Fruit fly (Drosophila melanogaster) whole organism, embryonic: ENCODE results near the gene CG1622.
A peak's percentile ranks its signal among the peaks of the same experiment; 100 is the strongest.

Experiments
- BEAF-32 ChIP-seq: fragments of 200-800 bp; sonication (Bioruptor generic); optimal IDR thresholded peaks from 3 replicates; lab custom pipeline; 2017; ENCODE audit warnings: missing biosample characterization, missing genetic modification characterization, mild to moderate bottlenecking, moderate library complexity, missing genetic modification reagents
- CG10147 ChIP-seq: fragments of 200-800 bp; sonication (Bioruptor generic); optimal IDR thresholded peaks from 2 replicates; lab custom pipeline; 2019; ENCODE audit warnings: missing biosample characterization, mild to moderate bottlenecking, missing genetic modification characterization, moderate library complexity
- CG10267 ChIP-seq: fragments of 200-800 bp; sonication (Bioruptor generic); optimal IDR thresholded peaks from 2 replicates; lab custom pipeline; 2018; ENCODE audit warnings: missing biosample characterization, mild to moderate bottlenecking, missing genetic modification characterization, moderate library complexity
- CG10543 ChIP-seq: fragments of 200-800 bp; sonication (Bioruptor generic); optimal IDR thresholded peaks from 3 replicates; lab custom pipeline; 2017; ENCODE audit warnings: missing biosample characterization, mild to moderate bottlenecking, missing genetic modification characterization, moderate library complexity
- CG11695 ChIP-seq: fragments of 200-800 bp; sonication (Bioruptor generic); IDR thresholded peaks from 3 replicates; pipeline ENCODE4 v1.3.6; 2022; ENCODE audit warnings: missing biosample characterization, missing genetic modification characterization
- CG12071 ChIP-seq: fragments of 200-800 bp; sonication (Bioruptor generic); optimal IDR thresholded peaks from 3 replicates; lab custom pipeline; 2018; ENCODE audit warnings: missing biosample characterization, mild to moderate bottlenecking, missing genetic modification characterization
- CG13894 ChIP-seq: fragments of 200-800 bp; sonication (Bioruptor generic); optimal IDR thresholded peaks from 3 replicates; lab custom pipeline; 2018; ENCODE audit warnings: missing biosample characterization, mild to moderate bottlenecking, missing genetic modification characterization, moderate library complexity
- CG14965 ChIP-seq: fragments of 200-800 bp; sonication (Bioruptor generic); optimal IDR thresholded peaks from 2 replicates; lab custom pipeline; 2016; ENCODE audit warnings: missing biosample characterization, missing genetic modification characterization, borderline replicate concordance
- CG1602 ChIP-seq: fragments of 200-800 bp; sonication (Bioruptor generic); optimal IDR thresholded peaks from 3 replicates; lab custom pipeline; 2016; ENCODE audit warnings: missing biosample characterization, missing genetic modification characterization
- CG1792 ChIP-seq: fragments of 200-800 bp; sonication (Bioruptor generic); optimal IDR thresholded peaks from 2 replicates; lab custom pipeline; 2016; ENCODE audit warnings: missing biosample characterization, missing genetic modification characterization
- CG18262 ChIP-seq: fragments of 200-800 bp; optimal IDR thresholded peaks from 3 replicates; lab custom pipeline; 2019; ENCODE audit warnings: missing biosample characterization, mild to moderate bottlenecking, missing genetic modification characterization, moderate library complexity
- CG18619 ChIP-seq: fragments of 200-800 bp; sonication (Bioruptor generic); optimal IDR thresholded peaks from 3 replicates; lab custom pipeline; 2017; ENCODE audit warnings: missing biosample characterization, mild to moderate bottlenecking, missing genetic modification characterization
- CG2120 ChIP-seq: fragments of 200-800 bp; sonication (Bioruptor generic); optimal IDR thresholded peaks from 3 replicates; lab custom pipeline; 2016; ENCODE audit warnings: missing biosample characterization, missing genetic modification characterization
- CG32767 ChIP-seq: fragments of 200-800 bp; sonication (Bioruptor generic); IDR thresholded peaks from 2 replicates; pipeline ENCODE4 v1.3.6; 2022; ENCODE audit warnings: missing biosample characterization, missing genetic modification characterization
- CG3281 ChIP-seq: fragments of 200-800 bp; sonication (Bioruptor generic); optimal IDR thresholded peaks from 3 replicates; lab custom pipeline; 2017; ENCODE audit warnings: missing biosample characterization, mild to moderate bottlenecking, missing genetic modification characterization
- CG6175 ChIP-seq: fragments of 200-800 bp; sonication (Bioruptor generic); IDR thresholded peaks from 3 replicates; pipeline ENCODE4 v1.3.6; 2022; ENCODE audit warnings: missing biosample characterization, missing genetic modification characterization
- CG6272 ChIP-seq: fragments of 200-800 bp; sonication (Bioruptor generic); IDR thresholded peaks from 2 replicates; pipeline ENCODE4 v1.3.6; 2022; ENCODE audit warnings: missing biosample characterization, missing genetic modification characterization
- CG7786 ChIP-seq: fragments of 200-800 bp; sonication (Bioruptor generic); optimal IDR thresholded peaks from 2 replicates; lab custom pipeline; 2016; ENCODE audit warnings: missing biosample characterization, missing genetic modification characterization
- CG7987 ChIP-seq: fragments of 200-800 bp; sonication (Bioruptor generic); optimal IDR thresholded peaks from 2 replicates; lab custom pipeline; 2018; ENCODE audit warnings: missing biosample characterization, mild to moderate bottlenecking, missing genetic modification characterization, moderate library complexity
- CG8478 ChIP-seq: fragments of >200 bp; optimal IDR thresholded peaks from 2 replicates; lab custom pipeline; 2018
- CG9215 ChIP-seq: fragments of 200-800 bp; sonication (Bioruptor generic); IDR thresholded peaks from 2 replicates; pipeline ENCODE4 v1.3.6; 2022; ENCODE audit warnings: missing biosample characterization, missing genetic modification characterization
- CG9609 ChIP-seq: fragments of 200-800 bp; sonication (Bioruptor generic); optimal IDR thresholded peaks from 3 replicates; lab custom pipeline; 2016; ENCODE audit warnings: missing biosample characterization, missing genetic modification characterization
- Dref ChIP-seq: fragments of 200-800 bp; sonication (Bioruptor generic); IDR thresholded peaks from 2 replicates; pipeline ENCODE4 v1.3.6; 2022; ENCODE audit warnings: missing biosample characterization, missing genetic modification characterization
- GATAe ChIP-seq: fragments of 200-800 bp; sonication (Bioruptor generic); conservative IDR thresholded peaks from 2 replicates; pipeline ENCODE4 v1.3.6; 2022; ENCODE audit warnings: missing biosample characterization, missing genetic modification characterization
- HLH3B ChIP-seq: fragments of 200-800 bp; sonication (Bioruptor generic); IDR thresholded peaks from 2 replicates; pipeline ENCODE4 v1.3.6; 2022; ENCODE audit warnings: missing biosample characterization, missing genetic modification characterization
- HmgZ ChIP-seq: fragments of 200-800 bp; sonication (Bioruptor generic); optimal IDR thresholded peaks from 2 replicates; lab custom pipeline; 2018; ENCODE audit warnings: missing biosample characterization, mild to moderate bottlenecking, missing genetic modification characterization
- MBD-R2 ChIP-seq: fragments of 200-800 bp; sonication (Bioruptor generic); IDR thresholded peaks from 2 replicates; pipeline ENCODE4 v1.3.6; 2022; ENCODE audit warnings: missing biosample characterization, missing genetic modification characterization
- Max ChIP-seq: fragments of 200-800 bp; sonication (Bioruptor generic); optimal IDR thresholded peaks from 2 replicates; lab custom pipeline; 2016; ENCODE audit warnings: missing biosample characterization, mild to moderate bottlenecking, missing genetic modification characterization
- Meics ChIP-seq: fragments of 200-800 bp; sonication (Bioruptor generic); optimal IDR thresholded peaks from 2 replicates; lab custom pipeline; 2017; ENCODE audit warnings: missing biosample characterization, mild to moderate bottlenecking, missing genetic modification characterization
- Nf-YA ChIP-seq: fragments of 200-800 bp; sonication (Bioruptor generic); IDR thresholded peaks from 2 replicates; pipeline ENCODE4 v1.3.6; 2022; ENCODE audit warnings: missing biosample characterization, missing genetic modification characterization
- Oaz ChIP-seq: fragments of 200-800 bp; sonication (Bioruptor generic); IDR thresholded peaks from 2 replicates; pipeline ENCODE4 v1.3.6; 2022; ENCODE audit warnings: missing biosample characterization, missing genetic modification characterization
- Pdp1 ChIP-seq, 2 experiments: fragments of 200-800 bp; sonication (Bioruptor generic); optimal IDR thresholded peaks; 3 replicates each; lab custom pipeline; 2016; ENCODE audit warnings: missing biosample characterization in 2 of 2, missing genetic modification characterization in 2 of 2, mild to moderate bottlenecking in 1 of 2, moderate library complexity in 1 of 2
- Ptx1 ChIP-seq: fragments of 200-800 bp; sonication (Bioruptor generic); IDR thresholded peaks from 2 replicates; pipeline ENCODE4 v1.3.6; 2022; ENCODE audit warnings: missing biosample characterization, missing genetic modification characterization
- TFAM ChIP-seq: fragments of 200-800 bp; sonication (Bioruptor generic); optimal IDR thresholded peaks from 2 replicates; lab custom pipeline; 2017; ENCODE audit warnings: missing biosample characterization, missing genetic modification characterization, inconsistent platforms
- ab ChIP-seq: fragments of 200-800 bp; sonication (Bioruptor generic); optimal IDR thresholded peaks from 2 replicates; lab custom pipeline; 2016; ENCODE audit warnings: missing biosample characterization, missing genetic modification characterization
- cg ChIP-seq: fragments of 200-800 bp; sonication (Bioruptor generic); optimal IDR thresholded peaks from 3 replicates; lab custom pipeline; 2019; ENCODE audit warnings: missing biosample characterization, mild to moderate bottlenecking, missing genetic modification characterization, moderate library complexity
- chinmo ChIP-seq: fragments of 200-800 bp; sonication (Bioruptor generic); IDR thresholded peaks from 4 replicates; pipeline ENCODE4 v1.3.6; 2022; ENCODE audit warnings: missing biosample characterization, missing genetic modification characterization; ENCODE audit not compliant: partially characterized antibody
- dpn ChIP-seq, 2 experiments: fragments of 200-800 bp; sonication (Bioruptor generic); optimal IDR thresholded peaks; 3 replicates each; lab custom pipeline; 2016; ENCODE audit warnings: missing biosample characterization in 2 of 2, missing genetic modification characterization in 2 of 2
- exex ChIP-seq: fragments of 200-800 bp; sonication (Bioruptor generic); optimal IDR thresholded peaks from 4 replicates; lab custom pipeline; 2018; ENCODE audit warnings: missing biosample characterization, mild to moderate bottlenecking, missing genetic modification characterization, moderate library complexity
- gcm ChIP-seq: fragments of 200-800 bp; sonication (Bioruptor generic); optimal IDR thresholded peaks from 2 replicates; lab custom pipeline; 2019; ENCODE audit warnings: missing biosample characterization, mild to moderate bottlenecking, missing genetic modification characterization, moderate library complexity
- gem ChIP-seq: fragments of 200-800 bp; sonication (Bioruptor generic); optimal IDR thresholded peaks from 2 replicates; lab custom pipeline; 2019; ENCODE audit warnings: missing biosample characterization, mild to moderate bottlenecking, missing genetic modification characterization, moderate library complexity
- gt ChIP-seq: fragments of 200-800 bp; sonication (Bioruptor generic); IDR thresholded peaks from 2 replicates; pipeline ENCODE4 v1.3.6; 2022; ENCODE audit warnings: missing biosample characterization, missing genetic modification characterization
- hb ChIP-seq: fragments of 200-800 bp; sonication (Bioruptor generic); IDR thresholded peaks from 3 replicates; pipeline ENCODE4 v1.3.6; 2022; ENCODE audit warnings: missing biosample characterization, missing genetic modification characterization; ENCODE audit not compliant: partially characterized antibody
- insv ChIP-seq, 2 experiments: fragments of 200-800 bp; sonication (Bioruptor generic); optimal IDR thresholded peaks; 3 replicates each; lab custom pipeline; 2016 to 2018; ENCODE audit warnings: missing biosample characterization in 2 of 2, missing genetic modification characterization in 2 of 2
- jing ChIP-seq: fragments of 200-800 bp; sonication (Bioruptor generic); optimal IDR thresholded peaks from 2 replicates; lab custom pipeline; 2018; ENCODE audit warnings: missing biosample characterization, mild to moderate bottlenecking, missing genetic modification characterization
- kni ChIP-seq: fragments of 200-800 bp; sonication (Bioruptor generic); optimal IDR thresholded peaks from 3 replicates; lab custom pipeline; 2017; ENCODE audit warnings: mild to moderate bottlenecking, missing biosample characterization, missing genetic modification reagents, missing genetic modification characterization
- nau ChIP-seq: fragments of 200-800 bp; sonication (Bioruptor generic); optimal IDR thresholded peaks from 3 replicates; lab custom pipeline; 2017; ENCODE audit warnings: missing biosample characterization, mild to moderate bottlenecking, missing genetic modification characterization, missing genetic modification reagents
- p53 ChIP-seq: fragments of 200-800 bp; sonication (Bioruptor generic); optimal IDR thresholded peaks from 2 replicates; lab custom pipeline; 2016; ENCODE audit warnings: missing biosample characterization, missing genetic modification characterization
- run ChIP-seq: fragments of 200-800 bp; sonication (Bioruptor generic); optimal IDR thresholded peaks from 3 replicates; lab custom pipeline; 2018; ENCODE audit warnings: missing biosample characterization, mild to moderate bottlenecking, missing genetic modification characterization
- sens-2 ChIP-seq: fragments of 200-800 bp; sonication (Bioruptor generic); IDR thresholded peaks from 2 replicates; pipeline ENCODE4 v1.3.6; 2022; ENCODE audit warnings: missing biosample characterization, missing genetic modification characterization
- tx ChIP-seq: fragments of 200-800 bp; sonication (Bioruptor generic); optimal IDR thresholded peaks from 2 replicates; lab custom pipeline; 2016; ENCODE audit warnings: missing biosample characterization, missing genetic modification characterization

CG1622 gene

DNA sequence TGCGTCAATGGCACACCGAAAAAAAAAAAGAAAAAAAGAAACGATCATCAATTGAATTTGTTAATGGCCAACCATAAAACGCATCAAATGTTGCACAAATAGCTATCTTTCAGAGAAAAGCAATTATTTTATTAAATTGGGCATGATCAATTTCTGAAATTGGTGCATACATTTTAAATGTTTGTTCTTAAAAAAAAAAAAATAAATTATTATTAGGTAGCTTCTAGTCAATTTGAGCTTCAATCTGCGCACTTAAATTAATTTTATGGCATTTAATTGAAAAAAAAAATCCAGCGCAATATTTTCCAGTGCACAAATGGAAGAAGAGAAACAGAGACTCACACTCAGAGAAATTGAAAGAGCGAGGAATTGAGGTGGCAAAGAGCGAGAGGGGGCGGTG is 26.2 kb downstream of the CG1622 start (continued):
- no peak for TF ChIP-seq CG13894
- TF ChIP-seq Oaz (GFP tag; lab: Robert Waterston, UW), result 0 out of 2 replicates have a peak, but pooled peaks have one; percentile 18
- no peak for TF ChIP-seq Nf-YA
- no peak for TF ChIP-seq CG6272 (GFP tag; lab: Robert Waterston, UW)
- no peak for TF ChIP-seq CG14965 (GFP tag; lab: Kevin White, UChicago)
- TF ChIP-seq CG10267, result peak; percentile 42
- TF ChIP-seq chinmo, result no peak
- no peak for TF ChIP-seq exex (tag; lab: Kevin White, UChicago)
- peak; percentile 68 for TF ChIP-seq Max (GFP tag; lab: Kevin White, UChicago)
- TF ChIP-seq CG7786 (GFP tag; lab: Kevin White, UChicago), result peak; percentile 63
- peak; percentile 72 for TF ChIP-seq CG18619 (GFP tag; lab: Kevin White, UChicago)
- no peak for TF ChIP-seq HmgZ (tag; lab: Kevin White, UChicago)
- TF ChIP-seq jing, result no peak
- peak; percentile 56 for TF ChIP-seq CG3281
- TF ChIP-seq MBD-R2 (GFP tag; lab: Robert Waterston, UW), result peak; percentile 12; the same call in 1 of the 2 replicates
- peak; percentile 34 for TF ChIP-seq run (tag; lab: Kevin White, UChicago)
- peak; percentile 47 for TF ChIP-seq CG9609 (GFP tag; lab: Kevin White, UChicago)
- TF ChIP-seq insv (GFP tag; optimal IDR thresholded peaks at IDR 0.05; lab: Kevin White, UChicago), result no peak
- TF ChIP-seq CG10543 (GFP tag; lab: Kevin White, UChicago), result no peak
- no peak for TF ChIP-seq gcm
- no peak for TF ChIP-seq kni (GFP tag; lab: Kevin White, UChicago)
- no peak for TF ChIP-seq Dref (GFP tag; lab: Robert Waterston, UW)
- peak; percentile 37 to 50 for TF ChIP-seq Pdp1 (GFP tag; optimal IDR thresholded peaks at IDR 0.05; lab: Kevin White, UChicago)
- TF ChIP-seq CG18262 (tag; lab: Kevin White, UChicago), result peak; percentile 68
- peak; percentile 26 for TF ChIP-seq nau (GFP tag; lab: Kevin White, UChicago)
- peak; percentile 61; the same call in 1 of the 2 replicates for TF ChIP-seq CG32767 (GFP tag; lab: Robert Waterston, UW)
- no peak for TF ChIP-seq ab (GFP tag; lab: Kevin White, UChicago)
- TF ChIP-seq CG8478, result no peak
- TF ChIP-seq BEAF-32 (GFP tag; lab: Kevin White, UChicago), result no peak
- TF ChIP-seq GATAe (GFP tag; lab: Robert Waterston, UW), result no peak
- TF ChIP-seq Meics (GFP tag; lab: Kevin White, UChicago), result peak; percentile 66
- TF ChIP-seq CG10147 (GFP tag; lab: Kevin White, UChicago), result peak; percentile 29
- peak; percentile 62 for TF ChIP-seq CG1792
- peak; percentile 76 for TF ChIP-seq Ptx1
- no peak for TF ChIP-seq hb (GFP tag; lab: Robert Waterston, UW)
- peak; percentile 48 for TF ChIP-seq CG1602 (GFP tag; lab: Kevin White, UChicago)
- peak; percentile 37 for TF ChIP-seq tx (GFP tag; lab: Kevin White, UChicago)
- peak; percentile 75 to 82 for TF ChIP-seq dpn (GFP tag; optimal IDR thresholded peaks at IDR 0.05; lab: Kevin White, UChicago)
- no peak for TF ChIP-seq sens-2 (GFP tag; lab: Robert Waterston, UW)
- TF ChIP-seq cg (GFP tag; lab: Kevin White, UChicago), result no peak
- TF ChIP-seq CG11695 (GFP tag; lab: Robert Waterston, UW), result peak; percentile 61
- no peak for TF ChIP-seq CG12071 (GFP tag; lab: Kevin White, UChicago)
- no peak for TF ChIP-seq HLH3B (GFP tag; lab: Robert Waterston, UW)
- TF ChIP-seq CG7987 (GFP tag; lab: Kevin White, UChicago), result no peak
- no peak for TF ChIP-seq p53 (GFP tag; lab: Kevin White, UChicago)
- peak; percentile 85 for TF ChIP-seq gem (tag; lab: Kevin White, UChicago)
- TF ChIP-seq CG9215 (GFP tag; lab: Robert Waterston, UW), result peak; percentile 62
- no peak for TF ChIP-seq CG6175 (GFP tag; lab: Robert Waterston, UW)
- no peak for TF ChIP-seq TFAM
- no peak for TF ChIP-seq gt
- peak; percentile 89 for TF ChIP-seq CG2120 (GFP tag; lab: Kevin White, UChicago)
